2 fruit fly cellular contexts compared by ENCODE assay signal in the genomic region with DNA sequence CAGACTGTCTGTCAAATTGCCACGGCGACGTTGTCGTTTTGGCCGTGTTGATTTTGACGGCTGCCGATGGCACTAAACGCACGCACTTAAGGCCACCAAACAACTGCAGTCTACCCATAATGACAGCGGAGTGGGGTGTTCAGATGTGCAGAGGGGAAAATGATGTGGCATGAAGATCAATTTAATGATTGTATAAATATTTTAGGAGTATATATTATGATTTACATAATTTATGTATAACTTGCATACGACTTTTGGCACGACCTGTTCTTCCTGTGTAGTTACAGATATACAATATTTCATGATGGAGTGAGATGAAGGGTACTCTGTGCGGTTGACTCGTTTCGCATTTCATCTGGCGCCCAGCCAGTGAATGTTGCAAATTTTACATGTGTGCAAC.
TF ChIP-seq lines count a peak whose summit lies in the region.

No protein-coding gene starts in this region.

TF ChIP-seq in whole organism, prepupa, 60 proteins besides CTCF, POLR2A, EP300 and RAD21:
- TF ChIP-seq CG3032 (tag; optimal IDR thresholded peaks at IDR 0.05; lab: Kevin White, UChicago) = peak; percentile 14
- TF ChIP-seq CG6808 (GFP tag; optimal IDR thresholded peaks at IDR 0.05; lab: Kevin White, UChicago) = no peak
- TF ChIP-seq vri (GFP tag; optimal IDR thresholded peaks at IDR 0.05; lab: Kevin White, UChicago) = peak; percentile 4
- peak; percentile 10 for TF ChIP-seq Ets96B (tag; optimal IDR thresholded peaks at IDR 0.05; lab: Kevin White, UChicago)
- no peak for TF ChIP-seq spab (GFP tag; optimal IDR thresholded peaks at IDR 0.05; lab: Kevin White, UChicago)
- TF ChIP-seq CG8119 (GFP tag; IDR thresholded peaks at IDR 0.05; lab: Robert Waterston, UW) = 0 out of 3 replicates have a peak, but pooled peaks have one; percentile 24
- peak; percentile 56 for TF ChIP-seq Eip78C (GFP tag; lab: Kevin White, UChicago)
- TF ChIP-seq Hr39 (GFP tag; optimal IDR thresholded peaks at IDR 0.05; lab: Kevin White, UChicago) = no peak
- peak; percentile 6 for TF ChIP-seq topi (GFP tag; optimal IDR thresholded peaks at IDR 0.05; lab: Kevin White, UChicago)
- peak; percentile 24 for TF ChIP-seq CG8632 (GFP tag; optimal IDR thresholded peaks at IDR 0.05; lab: Kevin White, UChicago)
- TF ChIP-seq eg (GFP tag; IDR thresholded peaks at IDR 0.05; lab: Robert Waterston, UW) = no peak; the same call in 2 of the 3 replicates
- TF ChIP-seq CG6276 (GFP tag; optimal IDR thresholded peaks at IDR 0.05; lab: Kevin White, UChicago) = no peak
- TF ChIP-seq CG1621 (tag; optimal IDR thresholded peaks at IDR 0.05; lab: Kevin White, UChicago) = no peak
- TF ChIP-seq svp (GFP tag; lab: Kevin White, UChicago) = peak; percentile 52
- TF ChIP-seq Eip93F (GFP tag; optimal IDR thresholded peaks at IDR 0.05; lab: Kevin White, UChicago) = no peak
- no peak for TF ChIP-seq Sox15 (GFP tag; optimal IDR thresholded peaks at IDR 0.05; lab: Kevin White, UChicago)
- no peak for TF ChIP-seq Sox102F (GFP tag; optimal IDR thresholded peaks at IDR 0.05; lab: Kevin White, UChicago)
- peak; percentile 17 for TF ChIP-seq CG32006 (GFP tag; optimal IDR thresholded peaks at IDR 0.05; lab: Kevin White, UChicago)
- TF ChIP-seq CG6163 (GFP tag; IDR thresholded peaks at IDR 0.05; lab: Robert Waterston, UW) = peak; percentile 53; the same call in 1 of the 3 replicates
- TF ChIP-seq Hr4 (GFP tag; optimal IDR thresholded peaks at IDR 0.05; lab: Kevin White, UChicago) = peak; percentile 14
- peak; percentile 32 for TF ChIP-seq CG10669 (GFP tag; optimal IDR thresholded peaks at IDR 0.05; lab: Kevin White, UChicago)
- TF ChIP-seq CG7368 (GFP tag; optimal IDR thresholded peaks at IDR 0.05; lab: Kevin White, UChicago) = no peak
- TF ChIP-seq OdsH (GFP tag; optimal IDR thresholded peaks at IDR 0.05; lab: Kevin White, UChicago) = peak; percentile 14
- no peak for TF ChIP-seq Lpt (GFP tag; optimal IDR thresholded peaks at IDR 0.05; lab: Kevin White, UChicago)
- peak; percentile 22 for TF ChIP-seq CG10631 (GFP tag; optimal IDR thresholded peaks at IDR 0.05; lab: Kevin White, UChicago)
- TF ChIP-seq pdm3 (GFP tag; optimal IDR thresholded peaks at IDR 0.05; lab: Kevin White, UChicago) = peak; percentile 5
- TF ChIP-seq CG6792 (GFP tag; optimal IDR thresholded peaks at IDR 0.05; lab: Kevin White, UChicago) = peak; percentile 28
- TF ChIP-seq CG34406 (GFP tag; optimal IDR thresholded peaks at IDR 0.05; lab: Kevin White, UChicago) = peak; percentile 28
- TF ChIP-seq esn (GFP tag; optimal IDR thresholded peaks at IDR 0.05; lab: Kevin White, UChicago) = peak; percentile 28
- peak; percentile 10 for TF ChIP-seq CG3919 (GFP tag; optimal IDR thresholded peaks at IDR 0.05; lab: Kevin White, UChicago)
- TF ChIP-seq Gug (GFP tag; IDR thresholded peaks at IDR 0.05; lab: Robert Waterston, UW) = no peak

TF ChIP-seq in whole organism, pupa, 21 proteins besides CTCF, POLR2A, EP300 and RAD21:
- TF ChIP-seq CG8159 (tag; optimal IDR thresholded peaks at IDR 0.05; lab: Kevin White, UChicago) (peak; percentile 31), Ets98B (GFP tag; IDR thresholded peaks at IDR 0.05; lab: Robert Waterston, UW) (peak; percentile 29; the same call in 1 of the 2 replicates), fd96Ca (GFP tag; IDR thresholded peaks at IDR 0.05; lab: Robert Waterston, UW) (no peak), CG15710 (tag; optimal IDR thresholded peaks at IDR 0.05; lab: Kevin White, UChicago) (no peak), gl (tag; optimal IDR thresholded peaks at IDR 0.05; lab: Kevin White, UChicago) (no peak), CG9948 (tag; optimal IDR thresholded peaks at IDR 0.05; lab: Kevin White, UChicago) (no peak), CG34367 (tag; optimal IDR thresholded peaks at IDR 0.05; lab: Kevin White, UChicago) (no peak), Snoo (tag; optimal IDR thresholded peaks at IDR 0.05; lab: Kevin White, UChicago) (no peak), CG32121 (GFP tag; IDR thresholded peaks at IDR 0.05; lab: Robert Waterston, UW) (0 out of 2 replicates have a peak, but pooled peaks have one; percentile 9), Pif1B (GFP tag; optimal IDR thresholded peaks at IDR 0.05; lab: Kevin White, UChicago) (peak; percentile 20), D1 (tag; optimal IDR thresholded peaks at IDR 0.05; lab: Kevin White, UChicago) (no peak), CG14655 (GFP tag; optimal IDR thresholded peaks at IDR 0.05; lab: Kevin White, UChicago) (peak; percentile 28), CG4496 (GFP tag; IDR thresholded peaks at IDR 0.05; lab: Robert Waterston, UW) (no peak), EcR (GFP tag; optimal IDR thresholded peaks at IDR 0.05; lab: Kevin White, UChicago) (no peak), CG17806 (tag; optimal IDR thresholded peaks at IDR 0.05; lab: Kevin White, UChicago) (no peak), CG10348 (GFP tag; IDR thresholded peaks at IDR 0.05; lab: Robert Waterston, UW) (no peak), CG12605 (GFP tag; IDR thresholded peaks at IDR 0.05; lab: Robert Waterston, UW) (no peak), CG8301 (tag; optimal IDR thresholded peaks at IDR 0.05; lab: Kevin White, UChicago) (no peak), CG13204 (GFP tag; optimal IDR thresholded peaks at IDR 0.05; lab: Kevin White, UChicago) (no peak)
